Worm (Caenorhabditis elegans) whole organism, early embryonic: ENCODE results near the gene ugt-42.

Source experiments
- B0310.2 ChIP-seq: sonication (generic microtip); optimal IDR thresholded peaks from 2 replicates; lab custom pipeline; 2016; ENCODE audit warnings: mild to moderate bottlenecking, missing genetic modification characterization, missing compliant biosample characterization
- F13C5.2 ChIP-seq: sonication (generic microtip); optimal IDR thresholded peaks from 2 replicates; lab custom pipeline; 2017; ENCODE audit warnings: mild to moderate bottlenecking, missing genetic modification characterization, inconsistent platforms, missing compliant biosample characterization
- aly-1 ChIP-seq: sonication (generic microtip); optimal IDR thresholded peaks from 2 replicates; lab custom pipeline; 2016; ENCODE audit warnings: missing genetic modification characterization, missing compliant biosample characterization
- ama-1 ChIP-seq: fragments of 150-350 bp; optimal IDR thresholded peaks from 2 replicates; lab custom pipeline; 2014
- ceh-13 ChIP-seq: fragments of 200-800 bp; sonication (Bioruptor generic); optimal IDR thresholded peaks from 2 replicates; lab custom pipeline; 2018; ENCODE audit warnings: mild to moderate bottlenecking, missing genetic modification characterization, missing compliant biosample characterization
- ets-7 ChIP-seq: sonication (generic microtip); optimal IDR thresholded peaks from 2 replicates; lab custom pipeline; 2016; ENCODE audit warnings: missing genotype, missing genetic modification characterization, missing compliant biosample characterization
- flt-1 ChIP-seq: fragments of 200-800 bp; sonication (Bioruptor generic); IDR thresholded peaks from 2 replicates; pipeline ENCODE4 v1.3.6; 2022; ENCODE audit warnings: missing genetic modification characterization, missing compliant biosample characterization
- hmg-4 ChIP-seq: fragments of 200-800 bp; sonication (Bioruptor generic); optimal IDR thresholded peaks from 2 replicates; lab custom pipeline; 2018; ENCODE audit warnings: mild to moderate bottlenecking, missing genetic modification characterization, missing compliant biosample characterization
- scrt-1 ChIP-seq: fragments of 200-800 bp; sonication (Bioruptor generic); IDR thresholded peaks from 2 replicates; pipeline ENCODE4 v1.3.6; 2022; ENCODE audit warnings: missing genetic modification characterization, missing compliant biosample characterization
- sea-1 ChIP-seq: fragments of 200-800 bp; sonication (Bioruptor generic); conservative IDR thresholded peaks from 2 replicates; pipeline ENCODE4 v1.3.6; 2022; ENCODE audit warnings: missing genetic modification characterization, missing compliant biosample characterization
- tbx-11 ChIP-seq: fragments of 200-800 bp; sonication (Bioruptor generic); IDR thresholded peaks from 2 replicates; pipeline ENCODE4 v1.3.6; 2022; ENCODE audit warnings: missing genetic modification characterization, missing compliant biosample characterization
- tbx-37 ChIP-seq: fragments of 200-800 bp; sonication (Bioruptor generic); conservative IDR thresholded peaks from 2 replicates; pipeline ENCODE4 v1.3.6; 2022; ENCODE audit warnings: missing genetic modification reagents, missing genetic modification characterization, missing compliant biosample characterization
- tra-4 ChIP-seq: sonication (generic microtip); optimal IDR thresholded peaks from 2 replicates; lab custom pipeline; 2017; ENCODE audit warnings: missing genetic modification characterization, missing compliant biosample characterization

DNA sequence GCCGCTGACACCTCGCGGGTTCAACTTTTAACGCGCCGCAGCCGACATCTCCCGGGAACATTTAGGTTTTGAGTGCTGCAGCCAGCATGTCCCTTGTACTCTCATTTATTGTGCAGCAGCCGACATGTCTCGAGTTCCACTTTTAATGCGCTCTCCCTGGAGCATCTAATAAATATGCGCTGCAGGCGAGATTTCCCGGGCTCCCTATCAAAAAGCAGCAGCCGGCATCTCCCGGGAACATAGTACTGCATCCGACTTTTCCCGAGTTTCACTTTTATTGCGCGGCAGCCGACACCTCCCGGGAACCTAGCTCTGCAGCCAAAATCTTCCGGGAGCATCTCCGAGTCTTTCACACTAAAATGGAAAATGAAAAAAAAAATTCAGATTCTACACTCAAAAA lies 26.0 kb upstream of the ugt-42 start:
- TF ChIP-seq ama-1 (lab: Kevin White, UChicago): no peak
- TF ChIP-seq flt-1 (GFP tag; lab: Robert Waterston, UW): no peak
- TF ChIP-seq tbx-37: no peak
- TF ChIP-seq aly-1: no peak
- TF ChIP-seq hmg-4 (GFP tag; lab: Kevin White, UChicago): no peak
- no peak for TF ChIP-seq F13C5.2 (tag; lab: Kevin White, UChicago)
- TF ChIP-seq sea-1: no peak
- TF ChIP-seq ets-7 (tag; lab: Kevin White, UChicago): no peak
- no peak for TF ChIP-seq B0310.2
- TF ChIP-seq ceh-13 (GFP tag; lab: Kevin White, UChicago): no peak
- TF ChIP-seq scrt-1 (GFP tag; lab: Robert Waterston, UW): no peak
- TF ChIP-seq tbx-11 (GFP tag; lab: Robert Waterston, UW): no peak
- no peak for TF ChIP-seq tra-4 (tag; lab: Kevin White, UChicago)
